Fruit fly (Drosophila melanogaster) whole organism: ENCODE measurements around the gene Shal.

Experiments
- CG8478 ChIP-seq: fragments of >200 bp; optimal IDR thresholded peaks from 2 replicates; lab custom pipeline; 2018; ENCODE audit warnings: inconsistent platforms
- Dll ChIP-seq: fragments of >200 bp; optimal IDR thresholded peaks from 2 replicates; lab custom pipeline; 2017
- EcR ChIP-seq, 2 experiments: fragments of >200 bp; optimal IDR thresholded peaks; 2 replicates each; lab custom pipeline; 2017; ENCODE audit warnings: missing biosample characterization in 2 of 2, missing genetic modification characterization in 2 of 2, missing genetic modification reagents in 2 of 2
- pan ChIP-seq: fragments of >200 bp; optimal IDR thresholded peaks from 2 replicates; lab custom pipeline; 2017
- psq ChIP-seq: fragments of >200 bp; optimal IDR thresholded peaks from 2 replicates; lab custom pipeline; 2017

DNA sequence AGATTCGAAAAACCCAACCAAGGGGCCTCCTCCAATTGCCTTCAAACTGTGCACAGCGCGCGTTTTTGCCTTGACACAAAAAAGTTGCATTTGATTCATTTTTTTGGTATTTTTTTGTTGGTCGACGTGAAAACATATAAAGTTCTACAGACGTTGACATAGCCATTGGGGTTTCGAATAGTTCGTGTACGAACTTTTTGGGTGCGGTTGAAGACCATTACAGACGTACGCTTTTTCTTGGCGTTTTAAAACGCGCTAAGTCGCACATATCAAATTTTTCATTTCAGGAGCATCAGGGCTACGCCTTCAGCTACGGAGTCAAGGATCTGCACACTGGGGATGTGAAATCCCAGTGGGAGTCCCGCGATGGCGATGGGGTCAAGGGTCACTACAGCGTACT lies 58.6 kb downstream of the Shal start:
- TF ChIP-seq pan = no peak
- no peak for TF ChIP-seq EcR (GFP tag; optimal IDR thresholded peaks at IDR 0.05; lab: Kevin White, UChicago)
- no peak for TF ChIP-seq Dll
- TF ChIP-seq psq (lab: Kevin White, UChicago) = no peak
- TF ChIP-seq CG8478 (lab: Kevin White, UChicago) = no peak
